Worm (Caenorhabditis elegans) whole organism, early embryonic: ENCODE data around the gene K10G4.3.
"Not testable (repeated sequence)": the region's sequence is repeated elsewhere in the genome, so short reads cannot be mapped to it uniquely, and the experiment has no call there.

ENCODE experiments used
- B0310.2 ChIP-seq: sonication (generic microtip); optimal IDR thresholded peaks from 2 replicates; lab custom pipeline; 2016; ENCODE audit warnings: mild to moderate bottlenecking, missing genetic modification characterization, missing compliant biosample characterization
- F13C5.2 ChIP-seq: sonication (generic microtip); optimal IDR thresholded peaks from 2 replicates; lab custom pipeline; 2017; ENCODE audit warnings: mild to moderate bottlenecking, missing genetic modification characterization, inconsistent platforms, missing compliant biosample characterization
- aly-1 ChIP-seq: sonication (generic microtip); optimal IDR thresholded peaks from 2 replicates; lab custom pipeline; 2016; ENCODE audit warnings: missing genetic modification characterization, missing compliant biosample characterization
- ama-1 ChIP-seq: fragments of 150-350 bp; optimal IDR thresholded peaks from 2 replicates; lab custom pipeline; 2014
- ceh-13 ChIP-seq: fragments of 200-800 bp; sonication (Bioruptor generic); optimal IDR thresholded peaks from 2 replicates; lab custom pipeline; 2018; ENCODE audit warnings: mild to moderate bottlenecking, missing genetic modification characterization, missing compliant biosample characterization
- ceh-36 ChIP-seq: sonication (generic microtip); optimal IDR thresholded peaks from 2 replicates; lab custom pipeline; 2016; ENCODE audit warnings: missing genetic modification characterization, inconsistent platforms, missing compliant biosample characterization
- ets-7 ChIP-seq: sonication (generic microtip); optimal IDR thresholded peaks from 2 replicates; lab custom pipeline; 2016; ENCODE audit warnings: missing genotype, missing genetic modification characterization, missing compliant biosample characterization
- flt-1 ChIP-seq: fragments of 200-800 bp; sonication (Bioruptor generic); IDR thresholded peaks from 2 replicates; pipeline ENCODE4 v1.3.6; 2022; ENCODE audit warnings: missing genetic modification characterization, missing compliant biosample characterization
- hmbx-1 ChIP-seq: sonication (generic microtip); optimal IDR thresholded peaks from 2 replicates; lab custom pipeline; 2016; ENCODE audit warnings: mild to moderate bottlenecking, missing genetic modification characterization, missing compliant biosample characterization
- hmg-4 ChIP-seq: fragments of 200-800 bp; sonication (Bioruptor generic); optimal IDR thresholded peaks from 2 replicates; lab custom pipeline; 2018; ENCODE audit warnings: mild to moderate bottlenecking, missing genetic modification characterization, missing compliant biosample characterization
- hnd-1 ChIP-seq: sonication (generic microtip); optimal IDR thresholded peaks from 2 replicates; lab custom pipeline; 2016; ENCODE audit warnings: missing genetic modification characterization, missing compliant biosample characterization
- pes-1 ChIP-seq: fragments of 200-800 bp; sonication (Bioruptor generic); IDR thresholded peaks from 2 replicates; pipeline ENCODE4 v1.3.6; 2022; ENCODE audit warnings: missing genetic modification reagents, missing genetic modification characterization, missing compliant biosample characterization
- scrt-1 ChIP-seq: fragments of 200-800 bp; sonication (Bioruptor generic); IDR thresholded peaks from 2 replicates; pipeline ENCODE4 v1.3.6; 2022; ENCODE audit warnings: missing genetic modification characterization, missing compliant biosample characterization
- sea-1 ChIP-seq: fragments of 200-800 bp; sonication (Bioruptor generic); conservative IDR thresholded peaks from 2 replicates; pipeline ENCODE4 v1.3.6; 2022; ENCODE audit warnings: missing genetic modification characterization, missing compliant biosample characterization
- tbx-11 ChIP-seq: fragments of 200-800 bp; sonication (Bioruptor generic); IDR thresholded peaks from 2 replicates; pipeline ENCODE4 v1.3.6; 2022; ENCODE audit warnings: missing genetic modification characterization, missing compliant biosample characterization
- tbx-37 ChIP-seq: fragments of 200-800 bp; sonication (Bioruptor generic); conservative IDR thresholded peaks from 2 replicates; pipeline ENCODE4 v1.3.6; 2022; ENCODE audit warnings: missing genetic modification reagents, missing genetic modification characterization, missing compliant biosample characterization
- tra-4 ChIP-seq: sonication (generic microtip); optimal IDR thresholded peaks from 2 replicates; lab custom pipeline; 2017; ENCODE audit warnings: missing genetic modification characterization, missing compliant biosample characterization

K10G4.3 gene

ce11 chrV:17264855-17265254 lies at the start of gene K10G4.3:
Gene K10G4.3 (minus strand): TSS chrV:17264955.
- TF ChIP-seq ceh-13 (GFP tag; lab: Kevin White, UChicago); ceh-36 (tag; lab: Kevin White, UChicago); pes-1: not testable (repeated sequence)

ce11 chrV:17312386-17312785 lies 47.6 kb upstream of the K10G4.3 start, which contains the start of gene Y61B8B.3:
Gene Y61B8B.3 (minus strand): TSS chrV:17312486.
- TF ChIP-seq hmbx-1 (tag; lab: Kevin White, UChicago) (no peak), ceh-36 (tag; lab: Kevin White, UChicago) (no peak), aly-1 (no peak), pes-1 (no peak), ama-1 (lab: Kevin White, UChicago) (no peak)

ce11 chrV:17307926-17308325 lies 43.2 kb upstream of the K10G4.3 start:
- no peak for TF ChIP-seq F13C5.2 (tag; lab: Kevin White, UChicago)
- TF ChIP-seq scrt-1 (GFP tag; lab: Robert Waterston, UW) = no peak
- TF ChIP-seq tra-4 = no peak

- TF ChIP-seq F13C5.2 (tag; lab: Kevin White, UChicago) (no peak), hmbx-1 (tag; lab: Kevin White, UChicago) (no peak), B0310.2 (tag; lab: Kevin White, UChicago) (no peak), sea-1 (no peak), ama-1 (lab: Kevin White, UChicago) (no peak), ceh-13 (GFP tag; lab: Kevin White, UChicago) (no peak), pes-1 (no peak), aly-1 (no peak), flt-1 (GFP tag; lab: Robert Waterston, UW) (no peak), scrt-1 (GFP tag; lab: Robert Waterston, UW) (no peak), tbx-37 (GFP tag; lab: Robert Waterston, UW) (no peak), ceh-36 (tag; lab: Kevin White, UChicago) (no peak), hmg-4 (no peak), tra-4 (no peak), tbx-11 (GFP tag; lab: Robert Waterston, UW) (no peak), ets-7 (tag; lab: Kevin White, UChicago) (no peak)
Observed at ce11 chrV:17303392-17303791, 38.6 kb upstream of the K10G4.3 start.

- TF ChIP-seq tra-4 = no peak
- TF ChIP-seq B0310.2 (tag; lab: Kevin White, UChicago) = no peak
- TF ChIP-seq hmg-4 = no peak
Observed at ce11 chrV:17302754-17303153, 38.0 kb upstream of the K10G4.3 start, which contains the start of gene sri-70. Gene sri-70 (plus strand): TSS chrV:17303054.

- TF ChIP-seq sea-1 (no peak), F13C5.2 (tag; lab: Kevin White, UChicago) (no peak), hnd-1 (no peak), aly-1 (no peak), hmg-4 (no peak), B0310.2 (tag; lab: Kevin White, UChicago) (no peak), ceh-13 (GFP tag; lab: Kevin White, UChicago) (no peak), ets-7 (tag; lab: Kevin White, UChicago) (no peak), tra-4 (no peak), flt-1 (GFP tag; lab: Robert Waterston, UW) (no peak), tbx-37 (GFP tag; lab: Robert Waterston, UW) (no peak)
Observed at ce11 chrV:17301375-17301774, 36.6 kb upstream of the K10G4.3 start, which contains the start of gene K10G4.5. Gene K10G4.5 (minus strand): TSS chrV:17301475.

- TF ChIP-seq ceh-13 (GFP tag; lab: Kevin White, UChicago) = no peak
Observed at ce11 chrV:17298657-17299056, 33.9 kb upstream of the K10G4.3 start.

- TF ChIP-seq hnd-1 (no peak), tbx-11 (GFP tag; lab: Robert Waterston, UW) (no peak), F13C5.2 (tag; lab: Kevin White, UChicago) (no peak), tbx-37 (GFP tag; lab: Robert Waterston, UW) (no peak), flt-1 (GFP tag; lab: Robert Waterston, UW) (no peak), hmbx-1 (tag; lab: Kevin White, UChicago) (no peak), B0310.2 (tag; lab: Kevin White, UChicago) (no peak), ceh-36 (tag; lab: Kevin White, UChicago) (no peak), ama-1 (lab: Kevin White, UChicago) (no peak), ets-7 (tag; lab: Kevin White, UChicago) (no peak), sea-1 (no peak), aly-1 (no peak), tra-4 (no peak), ceh-13 (GFP tag; lab: Kevin White, UChicago) (no peak), hmg-4 (no peak), pes-1 (no peak), scrt-1 (GFP tag; lab: Robert Waterston, UW) (no peak)
Observed at ce11 chrV:17296443-17296842, 31.7 kb upstream of the K10G4.3 start.

ce11 chrV:17292740-17293139 lies 28.0 kb upstream of the K10G4.3 start:
- TF ChIP-seq ama-1 (lab: Kevin White, UChicago) = no peak
- no peak for TF ChIP-seq pes-1
